Fruit fly (Drosophila melanogaster) whole organism, embryonic: ENCODE data around the gene Mpc1.

Experiments used
- CG10267 ChIP-seq: fragments of 200-800 bp; sonication (Bioruptor generic); optimal IDR thresholded peaks from 2 replicates; lab custom pipeline; 2018; ENCODE audit warnings: missing biosample characterization, mild to moderate bottlenecking, missing genetic modification characterization, moderate library complexity
- CG11247 ChIP-seq: fragments of 200-800 bp; sonication (Bioruptor generic); IDR thresholded peaks from 2 replicates; pipeline ENCODE4 v1.3.6; 2022; ENCODE audit warnings: missing biosample characterization, missing genetic modification characterization
- CG11398 ChIP-seq: fragments of 200-800 bp; sonication (Bioruptor generic); optimal IDR thresholded peaks from 2 replicates; lab custom pipeline; 2016; ENCODE audit warnings: missing biosample characterization, missing genetic modification characterization
- CG12104 ChIP-seq: fragments of 200-800 bp; sonication (Bioruptor generic); optimal IDR thresholded peaks from 3 replicates; lab custom pipeline; 2016; ENCODE audit warnings: missing biosample characterization, missing genetic modification characterization
- CG14014 ChIP-seq: fragments of 200-800 bp; sonication (Bioruptor generic); IDR thresholded peaks from 2 replicates; pipeline ENCODE4 v1.3.6; 2022; ENCODE audit warnings: missing biosample characterization, missing genetic modification characterization
- CG14441 ChIP-seq: fragments of 200-800 bp; sonication (Bioruptor generic); IDR thresholded peaks from 2 replicates; pipeline ENCODE4 v1.3.6; 2022; ENCODE audit warnings: missing biosample characterization, missing genetic modification characterization
- CG15696 ChIP-seq: fragments of 200-800 bp; sonication (Bioruptor generic); optimal IDR thresholded peaks from 2 replicates; lab custom pipeline; 2019; ENCODE audit warnings: missing biosample characterization, mild to moderate bottlenecking, missing genetic modification characterization, moderate library complexity
- CG17568 ChIP-seq: fragments of 200-800 bp; sonication (Bioruptor generic); optimal IDR thresholded peaks from 2 replicates; lab custom pipeline; 2018; ENCODE audit warnings: missing biosample characterization, mild to moderate bottlenecking, missing genetic modification characterization, moderate library complexity
- CG18011 ChIP-seq: fragments of 200-800 bp; sonication (Bioruptor generic); optimal IDR thresholded peaks from 2 replicates; lab custom pipeline; 2017; ENCODE audit warnings: missing biosample characterization, missing genetic modification characterization, mild to moderate bottlenecking, moderate library complexity, missing genotype
- CG2875 ChIP-seq: fragments of 200-800 bp; sonication (Bioruptor generic); optimal IDR thresholded peaks from 2 replicates; lab custom pipeline; 2017; ENCODE audit warnings: missing biosample characterization, mild to moderate bottlenecking, missing genetic modification characterization, missing genetic modification reagents
- CG33213 ChIP-seq: fragments of 200-800 bp; sonication (Bioruptor generic); optimal IDR thresholded peaks from 3 replicates; lab custom pipeline; 2016; ENCODE audit warnings: missing biosample characterization, missing genetic modification characterization
- CG6175 ChIP-seq: fragments of 200-800 bp; sonication (Bioruptor generic); IDR thresholded peaks from 3 replicates; pipeline ENCODE4 v1.3.6; 2022; ENCODE audit warnings: missing biosample characterization, missing genetic modification characterization
- CG6254 ChIP-seq: fragments of 200-800 bp; sonication (Bioruptor generic); optimal IDR thresholded peaks from 3 replicates; lab custom pipeline; 2017; ENCODE audit warnings: mild to moderate bottlenecking, missing biosample characterization, missing genetic modification reagents, missing genetic modification characterization
- CG7786 ChIP-seq: fragments of 200-800 bp; sonication (Bioruptor generic); optimal IDR thresholded peaks from 2 replicates; lab custom pipeline; 2016; ENCODE audit warnings: missing biosample characterization, missing genetic modification characterization
- CG7963 ChIP-seq: fragments of 200-800 bp; sonication (Bioruptor generic); IDR thresholded peaks from 3 replicates; pipeline ENCODE4 v1.3.6; 2022; ENCODE audit warnings: missing biosample characterization, missing genetic modification characterization; ENCODE audit not compliant: partially characterized antibody
- CG8281 ChIP-seq: fragments of 200-800 bp; sonication (Bioruptor generic); optimal IDR thresholded peaks from 2 replicates; lab custom pipeline; 2018; ENCODE audit warnings: missing biosample characterization, mild to moderate bottlenecking, missing genetic modification characterization, moderate library complexity
- CG8765 ChIP-seq: fragments of 200-800 bp; sonication (Bioruptor generic); IDR thresholded peaks from 2 replicates; pipeline ENCODE4 v1.3.6; 2022; ENCODE audit warnings: missing biosample characterization, missing genetic modification characterization
- CG9797 ChIP-seq: fragments of 200-800 bp; sonication (Bioruptor generic); optimal IDR thresholded peaks from 3 replicates; lab custom pipeline; 2018; ENCODE audit warnings: missing biosample characterization, mild to moderate bottlenecking, missing genetic modification characterization
- CG9932 ChIP-seq: fragments of 200-800 bp; sonication (Bioruptor generic); IDR thresholded peaks from 2 replicates; pipeline ENCODE4 v1.3.6; 2022; ENCODE audit warnings: missing biosample characterization, missing genetic modification characterization
- CTCF ChIP-seq: fragments of 200-800 bp; sonication (Bioruptor generic); optimal IDR thresholded peaks from 2 replicates; lab custom pipeline; 2017; ENCODE audit warnings: missing biosample characterization, mild to moderate bottlenecking, missing genetic modification characterization, moderate library complexity
- D19A ChIP-seq: fragments of 200-800 bp; optimal IDR thresholded peaks from 3 replicates; lab custom pipeline; 2019; ENCODE audit warnings: missing biosample characterization, mild to moderate bottlenecking, missing genetic modification characterization, moderate library complexity
- Dref ChIP-seq: fragments of 200-800 bp; sonication (Bioruptor generic); IDR thresholded peaks from 2 replicates; pipeline ENCODE4 v1.3.6; 2022; ENCODE audit warnings: missing biosample characterization, missing genetic modification characterization
- ERR ChIP-seq: fragments of 200-800 bp; sonication (Bioruptor generic); optimal IDR thresholded peaks from 2 replicates; lab custom pipeline; 2016; ENCODE audit warnings: missing biosample characterization, missing genetic modification characterization
- Gug ChIP-seq: fragments of 200-800 bp; sonication (Bioruptor generic); IDR thresholded peaks from 4 replicates; pipeline ENCODE4 v1.3.6; 2022; ENCODE audit warnings: missing biosample characterization, missing genetic modification characterization
- HLHmδ ChIP-seq: fragments of 200-800 bp; sonication (Bioruptor generic); optimal IDR thresholded peaks from 2 replicates; lab custom pipeline; 2018; ENCODE audit warnings: missing biosample characterization, mild to moderate bottlenecking, missing genetic modification characterization, moderate library complexity
- Hmr ChIP-seq: fragments of 200-800 bp; sonication (Bioruptor generic); optimal IDR thresholded peaks from 3 replicates; lab custom pipeline; 2017; ENCODE audit warnings: mild to moderate bottlenecking, missing biosample characterization, missing genetic modification reagents, missing genetic modification characterization
- Hr39 ChIP-seq: fragments of >200 bp; optimal IDR thresholded peaks from 2 replicates; lab custom pipeline; 2017
- MTF-1 ChIP-seq: fragments of 200-800 bp; sonication (Bioruptor generic); optimal IDR thresholded peaks from 2 replicates; lab custom pipeline; 2018; ENCODE audit warnings: missing biosample characterization, mild to moderate bottlenecking, missing genetic modification characterization, borderline replicate concordance
- Neu2 ChIP-seq: fragments of 200-800 bp; sonication (Bioruptor generic); optimal IDR thresholded peaks from 3 replicates; lab custom pipeline; 2016; ENCODE audit warnings: missing biosample characterization, missing genetic modification characterization, borderline replicate concordance
- NfI ChIP-seq: fragments of 200-800 bp; sonication (Bioruptor generic); optimal IDR thresholded peaks from 3 replicates; lab custom pipeline; 2018; ENCODE audit warnings: missing biosample characterization, mild to moderate bottlenecking, missing genetic modification characterization, moderate library complexity
- Side ChIP-seq: fragments of 200-800 bp; sonication (Bioruptor generic); optimal IDR thresholded peaks from 2 replicates; lab custom pipeline; 2016; ENCODE audit warnings: missing biosample characterization, missing genetic modification characterization
- Sox102F ChIP-seq: fragments of 200-800 bp; sonication (Bioruptor generic); optimal IDR thresholded peaks from 2 replicates; lab custom pipeline; 2018; ENCODE audit warnings: missing biosample characterization, mild to moderate bottlenecking, missing genetic modification characterization, moderate library complexity
- Usf ChIP-seq: fragments of 200-800 bp; sonication (Bioruptor generic); optimal IDR thresholded peaks from 2 replicates; lab custom pipeline; 2017; ENCODE audit warnings: missing genotype, missing biosample characterization, missing genetic modification characterization
- Xbp1 ChIP-seq: fragments of 200-800 bp; sonication (Bioruptor generic); optimal IDR thresholded peaks from 3 replicates; lab custom pipeline; 2016; ENCODE audit warnings: missing biosample characterization, mild to moderate bottlenecking, missing genetic modification characterization
- ara ChIP-seq: fragments of 200-800 bp; sonication (Bioruptor generic); IDR thresholded peaks from 2 replicates; pipeline ENCODE4 v1.3.6; 2022; ENCODE audit warnings: missing biosample characterization, missing genetic modification characterization
- crc ChIP-seq: fragments of 200-800 bp; sonication (Bioruptor generic); optimal IDR thresholded peaks from 2 replicates; lab custom pipeline; 2016; ENCODE audit warnings: missing biosample characterization, missing genetic modification characterization
- eyg ChIP-seq: fragments of 200-800 bp; sonication (Bioruptor generic); optimal IDR thresholded peaks from 3 replicates; lab custom pipeline; 2016; ENCODE audit warnings: missing biosample characterization, missing genetic modification characterization
- hbn ChIP-seq: fragments of 200-800 bp; sonication (Bioruptor generic); IDR thresholded peaks from 2 replicates; pipeline ENCODE4 v1.3.6; 2022; ENCODE audit warnings: missing biosample characterization, missing genetic modification characterization; ENCODE audit not compliant: partially characterized antibody
- ind ChIP-seq: fragments of 200-800 bp; sonication (Bioruptor generic); optimal IDR thresholded peaks from 3 replicates; lab custom pipeline; 2016; ENCODE audit warnings: missing biosample characterization, missing genetic modification characterization
- jumu ChIP-seq: fragments of 200-800 bp; sonication (Bioruptor generic); optimal IDR thresholded peaks from 3 replicates; lab custom pipeline; 2016; ENCODE audit warnings: missing biosample characterization, missing genetic modification characterization
- mirr ChIP-seq: fragments of 200-800 bp; sonication (Bioruptor generic); optimal IDR thresholded peaks from 3 replicates; lab custom pipeline; 2018; ENCODE audit warnings: missing biosample characterization, mild to moderate bottlenecking, missing genetic modification characterization
- nmo ChIP-seq: fragments of 200-800 bp; sonication (Bioruptor generic); optimal IDR thresholded peaks from 2 replicates; lab custom pipeline; 2018; ENCODE audit warnings: missing biosample characterization, mild to moderate bottlenecking, missing genetic modification characterization, moderate library complexity
- onecut ChIP-seq: fragments of 200-800 bp; sonication (Bioruptor generic); IDR thresholded peaks from 2 replicates; pipeline ENCODE4 v1.3.6; 2022; ENCODE audit warnings: missing biosample characterization, missing genetic modification characterization
- pb ChIP-seq: fragments of 200-800 bp; sonication (Bioruptor generic); optimal IDR thresholded peaks from 3 replicates; lab custom pipeline; 2016; ENCODE audit warnings: missing biosample characterization, missing genetic modification characterization
- scrt ChIP-seq: fragments of 200-800 bp; sonication (Bioruptor generic); optimal IDR thresholded peaks from 2 replicates; lab custom pipeline; 2018; ENCODE audit warnings: missing biosample characterization, mild to moderate bottlenecking, missing genetic modification characterization, moderate library complexity
- sima ChIP-seq: fragments of 200-800 bp; sonication (Bioruptor generic); optimal IDR thresholded peaks from 2 replicates; lab custom pipeline; 2016; ENCODE audit warnings: missing biosample characterization, missing genetic modification characterization
- slou ChIP-seq: fragments of 200-800 bp; sonication (Bioruptor generic); optimal IDR thresholded peaks from 3 replicates; lab custom pipeline; 2016; ENCODE audit warnings: missing biosample characterization, missing genetic modification characterization
- stc ChIP-seq: fragments of 200-800 bp; sonication (Bioruptor generic); IDR thresholded peaks from 2 replicates; pipeline ENCODE4 v1.3.6; 2022; ENCODE audit warnings: missing biosample characterization, missing genetic modification characterization
- wek ChIP-seq: fragments of 200-800 bp; sonication (Bioruptor generic); optimal IDR thresholded peaks from 3 replicates; lab custom pipeline; 2018; ENCODE audit warnings: missing biosample characterization, mild to moderate bottlenecking, missing genetic modification characterization, moderate library complexity
- zfh1 ChIP-seq: fragments of 200-800 bp; sonication (Bioruptor generic); IDR thresholded peaks from 3 replicates; pipeline ENCODE4 v1.3.6; 2022; ENCODE audit warnings: missing biosample characterization, missing genetic modification characterization

The Mpc1 gene

DNA sequence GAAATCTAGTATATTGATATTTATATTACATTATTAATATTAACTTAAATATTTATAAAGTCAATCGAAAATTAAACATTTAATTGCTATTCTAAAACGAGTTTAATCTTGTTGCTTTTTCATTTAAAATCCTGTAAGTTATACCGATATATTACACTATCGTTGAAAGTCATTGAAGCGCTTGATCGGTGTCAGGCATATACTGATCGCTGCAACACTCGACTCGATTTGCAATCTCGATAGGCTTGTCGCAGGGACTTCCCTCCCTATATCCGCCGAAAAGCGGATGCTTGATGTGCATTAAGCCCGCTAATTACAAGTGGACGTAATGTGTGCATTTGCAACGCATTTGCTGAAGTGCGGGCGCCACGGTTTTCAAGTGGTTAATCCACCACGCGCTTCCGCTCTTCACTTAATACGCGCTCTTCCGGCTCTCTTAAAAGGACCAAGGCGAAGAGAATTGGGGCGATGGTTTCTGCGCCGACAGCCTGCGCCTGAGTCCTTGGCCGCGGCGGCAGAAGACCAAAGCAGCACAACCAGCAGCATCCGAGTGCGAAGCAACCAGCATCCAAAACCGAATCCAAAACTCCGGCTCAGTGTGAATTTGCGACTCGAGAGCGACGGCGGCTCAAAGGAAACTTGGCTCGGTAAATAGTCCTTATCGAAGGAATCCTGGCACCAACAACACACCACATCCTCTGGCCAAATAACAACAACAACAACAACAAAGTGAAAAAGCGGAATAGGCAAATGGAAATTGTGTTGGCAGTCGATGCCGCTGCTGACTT is 653 bp upstream of the Mpc1 start, which contains the start of gene CG42613 (continued):
- TF ChIP-seq Gug (GFP tag; lab: Robert Waterston, UW) (peak; percentile 40; the same call in 1 of the 4 replicates), CG10267 (tag; lab: Kevin White, UChicago) (peak; percentile 50), ara (GFP tag; lab: Robert Waterston, UW) (peak; percentile 73), CG7963 (GFP tag; lab: Robert Waterston, UW) (peak; percentile 78), CG14441 (GFP tag; lab: Robert Waterston, UW) (peak; percentile 63), onecut (GFP tag; lab: Robert Waterston, UW) (peak; percentile 66), CG6175 (no peak), Neu2 (GFP tag; lab: Kevin White, UChicago) (no peak), CG18011 (GFP tag; lab: Kevin White, UChicago) (peak; percentile 96), CG11398 (GFP tag; lab: Kevin White, UChicago) (peak; percentile 24), ERR (GFP tag; lab: Kevin White, UChicago) (no peak), NfI (GFP tag; lab: Kevin White, UChicago) (peak; percentile 82), Xbp1 (GFP tag; lab: Kevin White, UChicago) (peak; percentile 57), CG2875 (peak; percentile 67), eyg (GFP tag; lab: Kevin White, UChicago) (peak; percentile 74), hbn (GFP tag; lab: Robert Waterston, UW) (peak; percentile 21), CG33213 (GFP tag; lab: Kevin White, UChicago) (peak; percentile 36), nmo (GFP tag; lab: Kevin White, UChicago) (peak; percentile 2), HLHmδ (GFP tag; lab: Kevin White, UChicago) (peak; percentile 96), CG7786 (GFP tag; lab: Kevin White, UChicago) (peak; percentile 7), CG17568 (GFP tag; lab: Kevin White, UChicago) (peak; percentile 63), CG9797 (peak; percentile 27), CG12104 (peak; percentile 65), pb (peak; percentile 81), CG8281 (tag; lab: Kevin White, UChicago) (no peak), CG15696 (tag; lab: Kevin White, UChicago) (no peak), Dref (peak; percentile 61), CG14014 (GFP tag; lab: Robert Waterston, UW) (peak; percentile 26; the same call in 1 of the 2 replicates), sima (GFP tag; lab: Kevin White, UChicago) (peak; percentile 6), D19A (tag; lab: Kevin White, UChicago) (peak; percentile 32), wek (GFP tag; lab: Kevin White, UChicago) (peak; percentile 81), Sox102F (GFP tag; lab: Kevin White, UChicago) (peak; percentile 17), CG11247 (peak; percentile 66), Hr39 (no peak), CG9932 (GFP tag; lab: Robert Waterston, UW) (peak; percentile 62), zfh1 (GFP tag; lab: Robert Waterston, UW) (peak; percentile 66), CG8765 (GFP tag; lab: Robert Waterston, UW) (no peak), slou (GFP tag; lab: Kevin White, UChicago) (no peak), Hmr (GFP tag; lab: Kevin White, UChicago) (peak; percentile 71), Usf (GFP tag; lab: Kevin White, UChicago) (peak; percentile 7), CG6254 (GFP tag; lab: Kevin White, UChicago) (peak; percentile 40), crc (GFP tag; lab: Kevin White, UChicago) (peak; percentile 23), MTF-1 (peak; percentile 90), stc (GFP tag; lab: Robert Waterston, UW) (0 out of 2 replicates have a peak, but pooled peaks have one; percentile 38), jumu (GFP tag; lab: Kevin White, UChicago) (peak; percentile 48), mirr (GFP tag; lab: Kevin White, UChicago) (peak; percentile 76), CTCF (peak; percentile 53), Side (GFP tag; lab: Kevin White, UChicago) (peak; percentile 70), scrt (GFP tag; lab: Kevin White, UChicago) (no peak), ind (GFP tag; lab: Kevin White, UChicago) (peak; percentile 31)
